Worm (Caenorhabditis elegans) whole organism, late embryonic: ENCODE results near the gene hum-6.

ENCODE experiments used
- Y22D7AL.16 ChIP-seq: sonication (generic microtip); optimal IDR thresholded peaks from 2 replicates; lab custom pipeline; 2016; ENCODE audit warnings: missing genetic modification characterization, missing compliant biosample characterization
- pros-1 ChIP-seq: fragments of 150-350 bp; optimal IDR thresholded peaks from 2 replicates; lab custom pipeline; 2014; ENCODE audit warnings: missing biosample characterization, missing genetic modification reagents, missing genetic modification characterization
- sox-4 ChIP-seq: sonication (generic microtip); optimal IDR thresholded peaks from 2 replicates; lab custom pipeline; 2017; ENCODE audit warnings: mild to moderate bottlenecking, missing genetic modification characterization, inconsistent platforms, missing compliant biosample characterization

DNA sequence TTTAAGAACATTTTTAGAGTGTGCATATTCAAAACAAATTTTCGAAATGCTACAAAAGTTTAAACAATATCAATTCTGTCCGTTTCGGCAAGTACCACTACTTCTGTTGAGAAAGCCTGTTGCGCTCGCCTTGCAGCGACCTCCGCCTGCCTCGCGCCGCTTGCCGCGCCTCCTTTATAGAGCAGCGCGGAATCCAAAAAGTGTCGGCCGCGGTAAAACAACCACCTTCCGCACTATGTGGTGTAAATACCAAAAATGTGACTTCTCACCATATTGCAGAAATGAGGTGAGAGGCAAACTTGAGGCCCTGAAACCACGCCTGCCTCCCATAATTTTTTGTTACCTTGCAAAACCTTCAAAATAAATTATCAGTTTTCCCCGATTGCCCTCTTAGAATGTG lies 50.0 kb downstream of the hum-6 start:
- TF ChIP-seq pros-1 (tag; lab: Kevin White, UChicago) (no peak), sox-4 (no peak), Y22D7AL.16 (no peak)
